Worm (Caenorhabditis elegans) whole organism, L4/young adult: ENCODE data around the gene Y39A3A.2.
"Not testable (repeated sequence)": the region's sequence is repeated elsewhere in the genome, so short reads cannot be mapped to it uniquely, and the experiment has no call there.

Source experiments
- W03F9.2 ChIP-seq: fragments of 150-350 bp; optimal IDR thresholded peaks from 2 replicates; lab custom pipeline; 2014; ENCODE audit warnings: missing biosample characterization, missing genetic modification characterization
- him-1 ChIP-seq: sonication (generic microtip); optimal IDR thresholded peaks from 2 replicates; lab custom pipeline; 2016; ENCODE audit warnings: missing genotype, missing genetic modification reagents, missing genetic modification characterization, missing compliant biosample characterization

- not testable (repeated sequence) for TF ChIP-seq him-1, W03F9.2 (tag; lab: Kevin White, UChicago)
Measured at ce11 chrIII:2082519-2082918, 25.0 kb upstream of the Y39A3A.2 start, which contains the start of gene cpt-3.
